Worm (Caenorhabditis elegans): ENCODE data around the gene acs-22.

Gene acs-22

DNA sequence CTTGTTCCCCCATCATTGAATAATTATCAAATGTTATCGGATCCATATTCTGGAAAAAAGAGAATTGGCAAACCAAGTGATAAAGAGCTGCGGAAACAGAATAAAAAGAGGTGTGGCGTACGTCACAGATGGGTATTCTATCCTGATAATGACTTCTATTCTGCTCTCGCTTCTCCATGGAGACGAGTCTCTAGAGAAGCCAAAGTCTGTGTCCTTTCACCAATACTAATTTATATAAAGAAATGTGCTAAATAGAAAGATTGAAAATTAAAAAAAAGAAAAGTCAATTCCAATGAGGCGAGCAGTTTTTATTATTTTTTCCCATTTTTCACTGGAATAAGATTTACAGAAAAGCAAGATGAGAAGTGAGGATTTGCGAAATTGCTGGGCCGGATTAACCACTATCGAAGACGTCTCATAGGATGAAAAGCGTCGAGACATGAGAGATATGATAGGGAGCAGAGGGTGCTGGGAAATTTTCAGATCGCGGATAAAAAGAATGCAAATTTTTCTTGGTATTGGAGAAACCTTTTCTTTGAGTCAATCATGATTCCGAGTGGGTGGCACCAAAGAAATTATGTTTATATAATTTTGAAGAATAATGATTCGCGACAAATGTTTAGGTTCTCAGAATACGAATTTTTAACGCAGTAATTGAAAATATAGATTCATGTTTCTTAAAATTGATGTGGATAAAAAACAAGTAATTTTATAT is 30.3 kb downstream of the acs-22 start, which contains the start of gene aexr-3 (continued):
- TF ChIP-seq ceh-8 (GFP tag; optimal IDR thresholded peaks at IDR 0.05) (no peak), rnt-1 (tag; optimal IDR thresholded peaks at IDR 0.05) (no peak), irx-1 (tag; optimal IDR thresholded peaks at IDR 0.05) (no peak), fkh-10 (GFP tag; optimal IDR thresholded peaks at IDR 0.05) (no peak), ceh-82 (tag; optimal IDR thresholded peaks at IDR 0.05) (no peak), nhr-47 (tag; optimal IDR thresholded peaks at IDR 0.05) (peak; percentile 55), isw-1 (GFP tag; IDR thresholded peaks at IDR 0.05) (no peak), dpl-1 (GFP tag; optimal IDR thresholded peaks at IDR 0.05) (no peak), ces-1 (GFP tag; optimal IDR thresholded peaks at IDR 0.05) (no peak), ztf-4 (tag; optimal IDR thresholded peaks at IDR 0.05) (no peak), grh-1 (GFP tag; IDR thresholded peaks at IDR 0.05) (no peak), unc-62 (GFP tag; optimal IDR thresholded peaks at IDR 0.05) (no peak), tbx-2 (tag; optimal IDR thresholded peaks at IDR 0.05) (no peak), C04F5.9 (tag; optimal IDR thresholded peaks at IDR 0.05) (no peak), snu-23 (GFP tag; optimal IDR thresholded peaks at IDR 0.05) (no peak), C34B4.2 (tag; optimal IDR thresholded peaks at IDR 0.05) (no peak), sptf-1 (tag; optimal IDR thresholded peaks at IDR 0.05) (no peak), mep-1 (tag; optimal IDR thresholded peaks at IDR 0.05) (no peak), nhr-90 (tag; optimal IDR thresholded peaks at IDR 0.05; ENCODE audit: poor library complexity) (no peak), nhr-28 (tag; optimal IDR thresholded peaks at IDR 0.05) (no peak)

DNA sequence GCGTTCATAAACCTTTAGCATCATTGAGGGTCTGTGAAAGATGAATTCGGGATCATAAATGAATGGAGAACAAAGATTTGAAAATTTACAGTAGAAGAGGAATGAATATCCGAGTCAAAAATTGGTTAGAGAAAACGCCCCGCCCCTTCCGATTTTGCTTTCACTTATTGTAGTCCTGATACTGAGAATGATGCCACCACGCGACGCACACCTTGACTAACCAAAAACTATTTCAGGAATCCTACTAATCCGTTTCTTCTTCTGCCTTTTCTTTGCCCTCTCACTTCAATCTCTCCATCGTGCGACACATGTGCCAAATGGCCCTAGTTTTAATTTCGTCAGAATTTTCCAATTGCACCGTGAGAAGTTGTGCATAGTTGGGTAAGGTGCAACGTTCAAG is 32.5 kb downstream of the acs-22 start:
- no peak for TF ChIP-seq nhr-20 (tag; optimal IDR thresholded peaks at IDR 0.05)
- TF ChIP-seq pqm-1 (tag; optimal IDR thresholded peaks at IDR 0.05) = no peak
- TF ChIP-seq sptf-1 (tag; optimal IDR thresholded peaks at IDR 0.05) = no peak
- TF ChIP-seq lin-35 (GFP tag; optimal IDR thresholded peaks at IDR 0.05) = no peak
- peak; percentile 61 for TF ChIP-seq sox-4 (tag; optimal IDR thresholded peaks at IDR 0.05)
- no peak for TF ChIP-seq aha-1 (tag; optimal IDR thresholded peaks at IDR 0.05)
- no peak for TF ChIP-seq lin-13 (GFP tag; optimal IDR thresholded peaks at IDR 0.05)
- no peak for TF ChIP-seq nhr-19 (GFP tag; conservative IDR thresholded peaks at IDR 0.05)
- peak; percentile 52 for TF ChIP-seq nhr-71 (tag; optimal IDR thresholded peaks at IDR 0.05)
- TF ChIP-seq fkh-8 (tag; optimal IDR thresholded peaks at IDR 0.05) = peak; percentile 87
- no peak for TF ChIP-seq zag-1 (tag; optimal IDR thresholded peaks at IDR 0.05)
- no peak for TF ChIP-seq lsy-2 (tag; optimal IDR thresholded peaks at IDR 0.05)
- TF ChIP-seq nhr-85 (tag) = no peak
- TF ChIP-seq ztf-11 (tag; optimal IDR thresholded peaks at IDR 0.05) = no peak
- TF ChIP-seq F16B12.6 (tag; optimal IDR thresholded peaks at IDR 0.05) = no peak
- TF ChIP-seq C16A3.4 (tag; optimal IDR thresholded peaks at IDR 0.05) = no peak
- no peak for TF ChIP-seq ztf-4 (tag; optimal IDR thresholded peaks at IDR 0.05)
- no peak for TF ChIP-seq ama-1 (optimal IDR thresholded peaks at IDR 0.05)
- TF ChIP-seq dpl-1 (GFP tag; optimal IDR thresholded peaks at IDR 0.05) = no peak
- peak; percentile 93 for TF ChIP-seq dsc-1 (tag; optimal IDR thresholded peaks at IDR 0.05)
- no peak for TF ChIP-seq unc-30 (tag; optimal IDR thresholded peaks at IDR 0.05)
- TF ChIP-seq nhr-47 (tag; optimal IDR thresholded peaks at IDR 0.05) = peak; percentile 59
- peak; percentile 30 for TF ChIP-seq pax-3 (tag; optimal IDR thresholded peaks at IDR 0.05)
- no peak for TF ChIP-seq C04F5.9 (tag; optimal IDR thresholded peaks at IDR 0.05)
- TF ChIP-seq nhr-84 (tag; optimal IDR thresholded peaks at IDR 0.05) = no peak
- TF ChIP-seq mep-1 (tag; optimal IDR thresholded peaks at IDR 0.05) = no peak
- TF ChIP-seq hlh-4 (tag; optimal IDR thresholded peaks at IDR 0.05) = no peak
- no peak for TF ChIP-seq mdl-1 (tag; optimal IDR thresholded peaks at IDR 0.05)
- no peak for TF ChIP-seq grh-1 (GFP tag; IDR thresholded peaks at IDR 0.05)
